Worm (Caenorhabditis elegans): ENCODE results near the gene F41G3.10.

F41G3.10 gene

DNA sequence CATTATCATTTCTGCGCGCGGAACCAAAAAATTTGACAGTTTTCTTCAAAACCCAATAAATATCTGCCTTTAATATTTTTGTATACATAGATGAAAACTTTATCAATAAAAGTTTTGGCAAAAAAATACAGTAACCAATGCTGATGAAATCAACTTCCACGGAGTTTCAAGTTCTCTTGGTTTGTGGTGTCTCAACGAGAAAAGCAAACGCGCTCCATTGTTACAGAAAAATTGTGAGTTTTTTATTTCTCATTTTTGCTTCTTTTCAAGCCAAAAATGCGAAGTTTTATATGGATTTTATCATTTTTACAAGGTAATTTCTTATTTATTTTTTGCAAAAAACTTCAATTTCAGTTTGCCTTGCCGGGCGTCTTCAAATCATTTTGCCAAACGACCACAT is 14.6 kb downstream of the F41G3.10 start, which contains the start of gene T14B4.3:
Gene T14B4.3, plus strand, starts transcription at position 264 of the 400 bp plus-strand sequence.
- TF ChIP-seq snpc-3.4 (tag; optimal IDR thresholded peaks at IDR 0.05) (peak; percentile 20), F23B12.7 (tag; optimal IDR thresholded peaks at IDR 0.05; ENCODE audit: insufficient read depth) (peak; percentile 78), attf-3 (GFP tag; conservative IDR thresholded peaks at IDR 0.05) (peak; percentile 56; the same call in 1 of the 2 replicates), ZK185.1 (tag; optimal IDR thresholded peaks at IDR 0.05; ENCODE audit: poor library complexity, severe bottlenecking) (peak; percentile 24), ets-4 (GFP tag; optimal IDR thresholded peaks at IDR 0.05) (no peak), ceh-91 (GFP tag; IDR thresholded peaks at IDR 0.05) (no peak), lir-1 (GFP tag; conservative IDR thresholded peaks at IDR 0.05) (0 out of 2 replicates have a peak, but pooled peaks have one; percentile 24), nhr-90 (tag; optimal IDR thresholded peaks at IDR 0.05) (no peak), C06A6.2 (GFP tag; conservative IDR thresholded peaks at IDR 0.05) (no peak), unc-130 (GFP tag; optimal IDR thresholded peaks at IDR 0.05) (peak; percentile 38), mcd-1 (GFP tag; IDR thresholded peaks at IDR 0.05) (peak; percentile 92), bed-2 (GFP tag; IDR thresholded peaks at IDR 0.05) (no peak), nhr-80 (tag; optimal IDR thresholded peaks at IDR 0.05) (peak; percentile 26), ceh-100 (GFP tag; IDR thresholded peaks at IDR 0.05) (peak; percentile 97), D2030.7 (GFP tag; IDR thresholded peaks at IDR 0.05) (peak; percentile 50), K11D2.4 (GFP tag; IDR thresholded peaks at IDR 0.05) (no peak), hmg-1.2 (GFP tag; IDR thresholded peaks at IDR 0.05) (peak; percentile 64), Y53G8AR.9 (GFP tag; conservative IDR thresholded peaks at IDR 0.05) (no peak), aptf-2 (GFP tag; conservative IDR thresholded peaks at IDR 0.05) (no peak), rcor-1 (GFP tag; IDR thresholded peaks at IDR 0.05) (peak; percentile 27; the same call in 1 of the 2 replicates), madf-3 (GFP tag; IDR thresholded peaks at IDR 0.05) (no peak), K12H6.12 (tag; optimal IDR thresholded peaks at IDR 0.05) (peak; percentile 22), F33H1.4 (GFP tag; IDR thresholded peaks at IDR 0.05) (peak; percentile 25; the same call in 1 of the 2 replicates), B0261.1 (tag; optimal IDR thresholded peaks at IDR 0.05) (no peak), ztf-18 (tag; optimal IDR thresholded peaks at IDR 0.05) (peak; percentile 32), attf-5 (GFP tag; optimal IDR thresholded peaks at IDR 0.05) (peak; percentile 67), cebp-1 (GFP tag; IDR thresholded peaks at IDR 0.05) (no peak), cebp-1 (tag; optimal IDR thresholded peaks at IDR 0.05) (no peak), snpc-4 (GFP tag; optimal IDR thresholded peaks at IDR 0.05) (no peak), snpc-4 (tag; optimal IDR thresholded peaks at IDR 0.05) (peak in 1 of 4 experiments; percentile 20), ceh-27 (GFP tag; optimal IDR thresholded peaks at IDR 0.05) (peak; percentile 53)

DNA sequence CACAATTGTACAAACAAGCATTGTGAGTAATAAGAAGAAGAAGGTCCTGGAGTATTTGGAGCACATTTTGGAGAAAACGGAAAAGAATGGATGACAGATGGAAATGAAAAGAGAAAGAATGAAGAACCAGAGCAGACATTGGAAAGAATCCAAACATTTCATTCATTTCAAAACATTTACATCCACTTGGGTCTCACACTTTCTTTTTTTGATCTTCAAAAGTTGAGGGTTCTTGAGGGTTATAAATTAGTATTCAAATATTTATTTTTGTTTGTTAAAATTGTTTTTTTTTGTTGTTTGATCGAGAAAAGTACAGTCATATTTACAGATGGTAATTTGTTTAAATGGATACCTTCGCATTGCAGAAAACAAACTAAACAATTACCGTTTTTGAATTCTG is 15.6 kb downstream of the F41G3.10 start, which contains the start of gene T14B4.9:
Gene T14B4.9, minus strand, starts transcription at position 101 of the 400 bp plus-strand sequence.
- no peak for TF ChIP-seq efl-1 (GFP tag; optimal IDR thresholded peaks at IDR 0.05)
- TF ChIP-seq him-1 (tag; optimal IDR thresholded peaks at IDR 0.05): no peak
- TF ChIP-seq zim-3 (tag; optimal IDR thresholded peaks at IDR 0.05): no peak
- no peak for TF ChIP-seq lin-54 (GFP tag; optimal IDR thresholded peaks at IDR 0.05)
- no peak for TF ChIP-seq die-1 (tag; optimal IDR thresholded peaks at IDR 0.05)
- no peak for TF ChIP-seq ztf-6 (GFP tag; IDR thresholded peaks at IDR 0.05)
- no peak for TF ChIP-seq ztf-26 (tag; optimal IDR thresholded peaks at IDR 0.05)
- TF ChIP-seq ztf-18 (tag; optimal IDR thresholded peaks at IDR 0.05): no peak
- TF ChIP-seq egl-44 (GFP tag; IDR thresholded peaks at IDR 0.05): no peak
- no peak for TF ChIP-seq F23B12.7 (tag; optimal IDR thresholded peaks at IDR 0.05; ENCODE audit: insufficient read depth)
- no peak for TF ChIP-seq madf-6 (GFP tag; IDR thresholded peaks at IDR 0.05)
- TF ChIP-seq B0336.3 (GFP tag; IDR thresholded peaks at IDR 0.05): no peak
- TF ChIP-seq Y95B8A.8 (GFP tag; IDR thresholded peaks at IDR 0.05): no peak
- TF ChIP-seq snpc-1.1 (tag; optimal IDR thresholded peaks at IDR 0.05; ENCODE audit: insufficient read depth): no peak
- TF ChIP-seq aptf-2 (GFP tag; conservative IDR thresholded peaks at IDR 0.05): no peak
- TF ChIP-seq ceh-27 (GFP tag; optimal IDR thresholded peaks at IDR 0.05): no peak

All from whole organism, young adult.